Worm (Caenorhabditis elegans): ENCODE results near the gene srh-16.

srh-16 gene

DNA sequence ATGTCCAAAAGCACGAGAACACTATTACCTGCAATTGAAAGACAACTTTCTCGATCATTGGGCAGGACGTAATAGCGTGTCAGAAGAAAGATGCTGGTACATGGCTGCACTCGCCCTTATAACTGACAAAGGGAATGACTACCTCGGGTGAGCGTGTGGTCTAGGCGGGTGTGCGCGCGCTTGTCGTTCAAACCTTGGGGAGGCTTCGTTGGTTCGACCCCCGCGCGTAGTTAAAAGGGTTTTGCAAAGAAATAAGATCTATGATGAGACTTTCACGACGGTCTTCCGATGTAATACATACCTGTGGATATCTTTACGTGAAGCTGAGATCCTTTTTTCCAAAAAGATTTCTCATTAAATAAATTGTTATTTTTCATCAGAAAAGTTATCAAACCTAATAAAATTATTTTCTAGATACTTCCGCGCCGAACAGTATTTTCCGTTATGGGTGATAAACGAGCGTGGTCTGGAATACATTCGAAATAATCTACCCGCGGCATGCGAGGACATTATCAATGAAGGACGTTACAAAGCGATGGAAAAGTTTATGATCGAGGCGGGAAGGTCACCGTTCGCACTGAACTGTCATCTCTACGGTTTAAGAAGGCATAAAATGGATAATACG is 11.9 kb downstream of the srh-16 start (continued):
- TF ChIP-seq ztf-11 (tag; optimal IDR thresholded peaks at IDR 0.05) (peak in 1 of 2 experiments; percentile 84), lin-15B (tag; optimal IDR thresholded peaks at IDR 0.05) (peak; percentile 15), lsy-2 (tag; optimal IDR thresholded peaks at IDR 0.05) (peak; percentile 73 to 77), unc-98 (GFP tag; IDR thresholded peaks at IDR 0.05) (peak; percentile 74), nhr-85 (tag) (peak; percentile 93), C04F5.9 (tag; optimal IDR thresholded peaks at IDR 0.05) (no peak), nhr-76 (tag; optimal IDR thresholded peaks at IDR 0.05) (peak; percentile 78), hlh-17 (GFP tag; optimal IDR thresholded peaks at IDR 0.05; ENCODE audit: borderline replicate concordance) (no peak), fkh-8 (tag; optimal IDR thresholded peaks at IDR 0.05) (peak; percentile 84), rnt-1 (tag; optimal IDR thresholded peaks at IDR 0.05) (peak; percentile 91), sox-4 (tag; optimal IDR thresholded peaks at IDR 0.05) (peak; percentile 72), tlp-1 (tag; optimal IDR thresholded peaks at IDR 0.05) (no peak), ceh-90 (tag; optimal IDR thresholded peaks at IDR 0.05) (peak; percentile 23), hpl-2 (GFP tag; optimal IDR thresholded peaks at IDR 0.05) (peak; percentile 26), ceh-8 (GFP tag; optimal IDR thresholded peaks at IDR 0.05) (peak; percentile 60), lin-14 (GFP tag; optimal IDR thresholded peaks at IDR 0.05) (peak; percentile 76), tbx-2 (tag; optimal IDR thresholded peaks at IDR 0.05) (peak; percentile 82), nhr-19 (GFP tag; conservative IDR thresholded peaks at IDR 0.05) (peak; percentile 86), elt-2 (tag; optimal IDR thresholded peaks at IDR 0.05) (peak; percentile 76), aha-1 (tag; optimal IDR thresholded peaks at IDR 0.05) (no peak), isw-1 (GFP tag; IDR thresholded peaks at IDR 0.05) (peak; percentile 23; the same call in 1 of the 2 replicates), unc-130 (tag; optimal IDR thresholded peaks at IDR 0.05) (peak; percentile 65), nhr-71 (tag; optimal IDR thresholded peaks at IDR 0.05) (peak; percentile 88), jun-1 (tag; optimal IDR thresholded peaks at IDR 0.05) (peak; percentile 85), unc-62 (GFP tag; optimal IDR thresholded peaks at IDR 0.05) (no peak), lir-3 (tag; optimal IDR thresholded peaks at IDR 0.05; ENCODE audit: poor library complexity) (peak; percentile 10), snu-23 (GFP tag; optimal IDR thresholded peaks at IDR 0.05) (peak; percentile 86), fkh-10 (GFP tag; optimal IDR thresholded peaks at IDR 0.05) (peak; percentile 56), pqm-1 (tag; optimal IDR thresholded peaks at IDR 0.05) (peak; percentile 80), C16A3.4 (tag; optimal IDR thresholded peaks at IDR 0.05) (peak; percentile 77), nhr-77 (tag; optimal IDR thresholded peaks at IDR 0.05) (peak; percentile 79), pax-3 (tag; optimal IDR thresholded peaks at IDR 0.05) (peak; percentile 93), aly-2 (tag; optimal IDR thresholded peaks at IDR 0.05) (peak; percentile 86), nhr-47 (tag; optimal IDR thresholded peaks at IDR 0.05) (peak; percentile 93), unc-86 (tag; optimal IDR thresholded peaks at IDR 0.05) (peak; percentile 77), zag-1 (tag; optimal IDR thresholded peaks at IDR 0.05) (no peak), lin-13 (GFP tag; optimal IDR thresholded peaks at IDR 0.05) (peak; percentile 65), vab-15 (tag; optimal IDR thresholded peaks at IDR 0.05) (peak; percentile 36), dsc-1 (tag; optimal IDR thresholded peaks at IDR 0.05) (peak; percentile 91), ceh-82 (tag; optimal IDR thresholded peaks at IDR 0.05) (peak; percentile 69 to 88 (median 84)), dpl-1 (GFP tag; optimal IDR thresholded peaks at IDR 0.05) (peak; percentile 27 to 68 (median 56)), blmp-1 (tag; optimal IDR thresholded peaks at IDR 0.05) (no peak), ama-1 (optimal IDR thresholded peaks at IDR 0.05) (peak; percentile 71), unc-30 (tag; optimal IDR thresholded peaks at IDR 0.05) (no peak), ets-5 (GFP tag; IDR thresholded peaks at IDR 0.05) (no peak), ces-1 (GFP tag; optimal IDR thresholded peaks at IDR 0.05) (no peak), nhr-90 (tag; optimal IDR thresholded peaks at IDR 0.05; ENCODE audit: poor library complexity) (peak; percentile 87), Y116A8C.19 (tag; optimal IDR thresholded peaks at IDR 0.05; ENCODE audit: borderline replicate concordance) (no peak), nhr-237 (tag; optimal IDR thresholded peaks at IDR 0.05) (peak; percentile 39), lin-39 (tag; optimal IDR thresholded peaks at IDR 0.05) (peak; percentile 16), zip-4 (GFP tag; optimal IDR thresholded peaks at IDR 0.05) (peak; percentile 73), hlh-4 (tag; optimal IDR thresholded peaks at IDR 0.05) (no peak)

Measured in whole organism, L1 larva.